Worm (Caenorhabditis elegans) whole organism, L4/young adult: Measurements from ENCODE around the gene sftb-2.

Source experiments
- dao-5 ChIP-seq: sonication (generic microtip); optimal IDR thresholded peaks from 2 replicates; lab custom pipeline; 2016; ENCODE audit warnings: missing genotype, missing genetic modification characterization, moderate library complexity, missing compliant biosample characterization
- him-1 ChIP-seq: sonication (generic microtip); optimal IDR thresholded peaks from 2 replicates; lab custom pipeline; 2016; ENCODE audit warnings: missing genotype, missing genetic modification reagents, missing genetic modification characterization, missing compliant biosample characterization

ce11 chrV:104474-104873 is 23.6 kb upstream of the sftb-2 start, which contains the start of gene picd-1:
- TF ChIP-seq him-1 (tag; lab: Kevin White, UChicago) = no peak
- TF ChIP-seq dao-5 (tag; lab: Kevin White, UChicago) = no peak
